Fruit fly (Drosophila melanogaster) whole organism, prepupa: Measurements from ENCODE around the gene mRpS25.

Experiments used
- CG10631 ChIP-seq: fragments of 200-800 bp; sonication (Bioruptor generic); optimal IDR thresholded peaks from 2 replicates; lab custom pipeline; 2016; ENCODE audit warnings: missing biosample characterization, missing genetic modification characterization
- CG10669 ChIP-seq: fragments of 200-800 bp; sonication (Bioruptor generic); optimal IDR thresholded peaks from 3 replicates; lab custom pipeline; 2018; ENCODE audit warnings: missing biosample characterization, mild to moderate bottlenecking, missing genetic modification characterization, moderate library complexity
- CG11294 ChIP-seq: fragments of 200-800 bp; sonication (Bioruptor generic); IDR thresholded peaks from 2 replicates; pipeline ENCODE4 v1.3.6; 2022; ENCODE audit warnings: missing biosample characterization, missing genetic modification characterization
- CG11762 ChIP-seq: fragments of 200-800 bp; sonication (Bioruptor generic); optimal IDR thresholded peaks from 3 replicates; lab custom pipeline; 2016; ENCODE audit warnings: missing biosample characterization, missing genetic modification characterization; ENCODE audit not compliant: insufficient read depth
- CG11902 ChIP-seq: fragments of 200-800 bp; sonication (Bioruptor generic); optimal IDR thresholded peaks from 3 replicates; lab custom pipeline; 2016; ENCODE audit warnings: missing biosample characterization, missing genetic modification characterization
- CG15336 ChIP-seq: fragments of 200-800 bp; sonication (Bioruptor generic); IDR thresholded peaks from 2 replicates; pipeline ENCODE4 v1.3.6; 2022; ENCODE audit warnings: missing biosample characterization, missing genetic modification characterization
- CG1621 ChIP-seq: fragments of 200-800 bp; sonication (Bioruptor generic); optimal IDR thresholded peaks from 3 replicates; lab custom pipeline; 2018; ENCODE audit warnings: missing biosample characterization, mild to moderate bottlenecking, missing genetic modification characterization
- CG16779 ChIP-seq: fragments of 200-800 bp; sonication (Bioruptor generic); optimal IDR thresholded peaks from 3 replicates; lab custom pipeline; 2017; ENCODE audit warnings: missing biosample characterization, mild to moderate bottlenecking, missing genetic modification characterization
- CG3032 ChIP-seq: fragments of 200-800 bp; optimal IDR thresholded peaks from 2 replicates; lab custom pipeline; 2019; ENCODE audit warnings: missing biosample characterization, mild to moderate bottlenecking, missing genetic modification characterization, moderate library complexity
- CG31627 ChIP-seq: fragments of 200-800 bp; sonication (Bioruptor generic); optimal IDR thresholded peaks from 3 replicates; lab custom pipeline; 2016; ENCODE audit warnings: missing biosample characterization, missing genetic modification characterization
- CG32006 ChIP-seq: fragments of 200-800 bp; sonication (Bioruptor generic); optimal IDR thresholded peaks from 3 replicates; lab custom pipeline; 2017; ENCODE audit warnings: missing biosample characterization, mild to moderate bottlenecking, missing genetic modification characterization
- CG34406 ChIP-seq: fragments of 200-800 bp; sonication (Bioruptor generic); optimal IDR thresholded peaks from 3 replicates; lab custom pipeline; 2016; ENCODE audit warnings: missing biosample characterization, missing genetic modification characterization
- CG3919 ChIP-seq: fragments of 200-800 bp; sonication (Bioruptor generic); optimal IDR thresholded peaks from 3 replicates; lab custom pipeline; 2016; ENCODE audit warnings: missing biosample characterization, missing genetic modification characterization
- CG4318 ChIP-seq: fragments of 200-800 bp; sonication (Bioruptor generic); optimal IDR thresholded peaks from 3 replicates; lab custom pipeline; 2017; ENCODE audit warnings: missing biosample characterization, mild to moderate bottlenecking, missing genetic modification characterization
- CG6163 ChIP-seq: fragments of 200-800 bp; sonication (Bioruptor generic); IDR thresholded peaks from 3 replicates; pipeline ENCODE4 v1.3.6; 2022; ENCODE audit warnings: missing biosample characterization, missing genetic modification characterization
- CG6276 ChIP-seq: fragments of 200-800 bp; sonication (Bioruptor generic); optimal IDR thresholded peaks from 2 replicates; lab custom pipeline; 2017; ENCODE audit warnings: missing biosample characterization, mild to moderate bottlenecking, missing genetic modification characterization
- CG6792 ChIP-seq: fragments of 200-800 bp; sonication (Bioruptor generic); optimal IDR thresholded peaks from 3 replicates; lab custom pipeline; 2016; ENCODE audit warnings: missing biosample characterization, missing genetic modification characterization
- CG7368 ChIP-seq: fragments of 200-800 bp; sonication (Bioruptor generic); optimal IDR thresholded peaks from 3 replicates; lab custom pipeline; 2016; ENCODE audit warnings: missing biosample characterization, missing genetic modification characterization
- CG8119 ChIP-seq: fragments of 200-800 bp; sonication (Bioruptor generic); IDR thresholded peaks from 3 replicates; pipeline ENCODE4 v1.3.6; 2022; ENCODE audit warnings: missing biosample characterization, missing genetic modification characterization
- CG8319 ChIP-seq: fragments of 200-800 bp; sonication (Bioruptor generic); optimal IDR thresholded peaks from 3 replicates; lab custom pipeline; 2016; ENCODE audit warnings: missing biosample characterization, missing genetic modification characterization
- CG8632 ChIP-seq: fragments of 200-800 bp; sonication (Bioruptor generic); optimal IDR thresholded peaks from 3 replicates; lab custom pipeline; 2016; ENCODE audit warnings: missing biosample characterization, missing genetic modification characterization
- CG9139 ChIP-seq: fragments of 200-800 bp; sonication (Bioruptor generic); optimal IDR thresholded peaks from 3 replicates; lab custom pipeline; 2017; ENCODE audit warnings: missing biosample characterization, mild to moderate bottlenecking, missing genetic modification characterization
- Eip78C ChIP-seq: fragments of 200-800 bp; sonication (Bioruptor generic); peaks from one replicate; lab custom pipeline; 2016; ENCODE audit warnings: missing biosample characterization, missing genetic modification characterization
- Eip93F ChIP-seq: fragments of 200-800 bp; sonication (Bioruptor generic); optimal IDR thresholded peaks from 2 replicates; lab custom pipeline; 2016; ENCODE audit warnings: missing biosample characterization, mild to moderate bottlenecking, missing genetic modification characterization
- Ets96B ChIP-seq: fragments of 200-800 bp; optimal IDR thresholded peaks from 2 replicates; lab custom pipeline; 2019; ENCODE audit warnings: missing biosample characterization, mild to moderate bottlenecking, missing genetic modification characterization, moderate library complexity
- Gug ChIP-seq: fragments of 200-800 bp; sonication (Bioruptor generic); IDR thresholded peaks from 2 replicates; pipeline ENCODE4 v1.3.6; 2022; ENCODE audit warnings: missing biosample characterization, missing genetic modification characterization
- Hr39 ChIP-seq: fragments of 200-800 bp; sonication (Bioruptor generic); optimal IDR thresholded peaks from 2 replicates; lab custom pipeline; 2016; ENCODE audit warnings: missing biosample characterization, missing genetic modification characterization
- Hr4 ChIP-seq: fragments of 200-800 bp; sonication (Bioruptor generic); optimal IDR thresholded peaks from 3 replicates; lab custom pipeline; 2016; ENCODE audit warnings: missing biosample characterization, missing genetic modification characterization
- Lpt ChIP-seq: fragments of 200-800 bp; sonication (Bioruptor generic); optimal IDR thresholded peaks from 3 replicates; lab custom pipeline; 2016; ENCODE audit warnings: missing biosample characterization, missing genetic modification characterization
- OdsH ChIP-seq: fragments of 200-800 bp; sonication (Bioruptor generic); optimal IDR thresholded peaks from 3 replicates; lab custom pipeline; 2016; ENCODE audit warnings: missing biosample characterization, missing genetic modification characterization
- Sox102F ChIP-seq: fragments of 200-800 bp; sonication (Bioruptor generic); optimal IDR thresholded peaks from 2 replicates; lab custom pipeline; 2016; ENCODE audit warnings: missing biosample characterization, mild to moderate bottlenecking, missing genetic modification characterization
- Sox14 ChIP-seq: fragments of 200-800 bp; sonication (Bioruptor generic); optimal IDR thresholded peaks from 3 replicates; lab custom pipeline; 2016; ENCODE audit warnings: missing biosample characterization, missing genetic modification characterization
- Sox15 ChIP-seq: fragments of 200-800 bp; sonication (Bioruptor generic); optimal IDR thresholded peaks from 3 replicates; lab custom pipeline; 2016; ENCODE audit warnings: missing biosample characterization, missing genetic modification characterization
- achi ChIP-seq: fragments of 200-800 bp; sonication (Bioruptor generic); optimal IDR thresholded peaks from 3 replicates; lab custom pipeline; 2016; ENCODE audit warnings: missing biosample characterization, missing genetic modification characterization
- cyc ChIP-seq: fragments of 200-800 bp; sonication (Bioruptor generic); optimal IDR thresholded peaks from 3 replicates; lab custom pipeline; 2016; ENCODE audit warnings: missing biosample characterization, missing genetic modification characterization
- eg ChIP-seq: fragments of 200-800 bp; sonication (Bioruptor generic); IDR thresholded peaks from 3 replicates; pipeline ENCODE4 v1.3.6; 2022; ENCODE audit warnings: missing biosample characterization, missing genetic modification characterization
- fd85E ChIP-seq: fragments of 200-800 bp; sonication (Bioruptor generic); optimal IDR thresholded peaks from 3 replicates; lab custom pipeline; 2016; ENCODE audit warnings: missing biosample characterization, missing genetic modification characterization
- fkh ChIP-seq: fragments of 200-800 bp; sonication (Bioruptor generic); optimal IDR thresholded peaks from 3 replicates; lab custom pipeline; 2017; ENCODE audit warnings: missing biosample characterization, mild to moderate bottlenecking, missing genetic modification characterization, moderate library complexity
- lz ChIP-seq: fragments of 200-800 bp; sonication (Bioruptor generic); optimal IDR thresholded peaks from 3 replicates; lab custom pipeline; 2016; ENCODE audit warnings: missing biosample characterization, missing genetic modification characterization
- pdm3 ChIP-seq: fragments of 200-800 bp; sonication (Bioruptor generic); optimal IDR thresholded peaks from 3 replicates; lab custom pipeline; 2016; ENCODE audit warnings: missing biosample characterization, missing genetic modification characterization
- salr ChIP-seq, 2 experiments: fragments of 200-800 bp; sonication (Bioruptor generic); optimal IDR thresholded peaks; 3 replicates each; lab custom pipeline; 2016 to 2018; ENCODE audit warnings: missing biosample characterization in 2 of 2, missing genetic modification characterization in 2 of 2, mild to moderate bottlenecking in 1 of 2
- spab ChIP-seq: fragments of 200-800 bp; sonication (Bioruptor generic); optimal IDR thresholded peaks from 2 replicates; lab custom pipeline; 2017; ENCODE audit warnings: missing biosample characterization, mild to moderate bottlenecking, missing genetic modification characterization, missing genetic modification reagents
- ss ChIP-seq, 2 experiments: fragments of 200-800 bp; sonication (Bioruptor generic); optimal IDR thresholded peaks; 2 replicates in 1 of 2; 3 replicates in 1 of 2; lab custom pipeline; 2017 to 2018; ENCODE audit warnings: mild to moderate bottlenecking in 2 of 2, missing biosample characterization in 2 of 2, missing genetic modification characterization in 2 of 2, moderate library complexity in 1 of 2
- svp ChIP-seq: fragments of 200-800 bp; sonication (Bioruptor generic); peaks from one replicate; lab custom pipeline; 2016; ENCODE audit warnings: missing biosample characterization, missing genetic modification characterization
- vri ChIP-seq: fragments of 200-800 bp; sonication (Bioruptor generic); optimal IDR thresholded peaks from 3 replicates; lab custom pipeline; 2016; ENCODE audit warnings: missing biosample characterization, mild to moderate bottlenecking, missing genetic modification characterization

Gene mRpS25

dm6 chrX:14606873-14607272, 24.1 kb upstream of the mRpS25 start:
- peak; percentile 13 for TF ChIP-seq CG10669 (GFP tag; lab: Kevin White, UChicago)
- TF ChIP-seq Gug (GFP tag; lab: Robert Waterston, UW), result peak; percentile 14; the same call in 1 of the 2 replicates
- peak; percentile 44; the same call in 2 of the 3 replicates for TF ChIP-seq CG6163
- TF ChIP-seq Hr4 (GFP tag; lab: Kevin White, UChicago), result peak; percentile 29
- TF ChIP-seq CG8319 (GFP tag; lab: Kevin White, UChicago), result no peak
- peak; percentile 66 for TF ChIP-seq Eip78C
- peak; percentile 28; the same call in 1 of the 3 replicates for TF ChIP-seq CG8119 (GFP tag; lab: Robert Waterston, UW)
- TF ChIP-seq CG3919 (GFP tag; lab: Kevin White, UChicago), result peak; percentile 16
- peak; percentile 31; the same call in 1 of the 3 replicates for TF ChIP-seq eg
- peak; percentile 14 for TF ChIP-seq pdm3 (GFP tag; lab: Kevin White, UChicago)
- no peak for TF ChIP-seq CG11902 (GFP tag; lab: Kevin White, UChicago)
- TF ChIP-seq fd85E (GFP tag; lab: Kevin White, UChicago), result no peak
- peak; percentile 10 for TF ChIP-seq Ets96B (tag; lab: Kevin White, UChicago)
- peak; percentile 1 for TF ChIP-seq OdsH
- TF ChIP-seq CG15336, result peak; percentile 44; the same call in 1 of the 2 replicates

dm6 chrX:14603600-14604182, 20.9 kb upstream of the mRpS25 start:
- TF ChIP-seq CG8632 (GFP tag; lab: Kevin White, UChicago) (no peak), Sox15 (GFP tag; lab: Kevin White, UChicago) (no peak), CG4318 (GFP tag; lab: Kevin White, UChicago) (no peak), Eip93F (no peak), achi (GFP tag; lab: Kevin White, UChicago) (no peak), CG34406 (no peak), CG9139 (no peak), CG32006 (GFP tag; lab: Kevin White, UChicago) (no peak), salr (GFP tag; optimal IDR thresholded peaks at IDR 0.05; lab: Kevin White, UChicago) (no peak), spab (GFP tag; lab: Kevin White, UChicago) (no peak), Ets96B (tag; lab: Kevin White, UChicago) (no peak), CG16779 (no peak), CG3919 (GFP tag; lab: Kevin White, UChicago) (no peak), CG31627 (no peak), CG3032 (no peak), CG6163 (no peak)

dm6 chrX:14602421-14602846, 19.7 kb upstream of the mRpS25 start, which contains the start of gene sbm:
TSS of gene sbm (minus strand) at chrX:14602580.
- TF ChIP-seq fkh (no peak), CG6276 (GFP tag; lab: Kevin White, UChicago) (no peak), CG15336 (no peak), svp (GFP tag; lab: Kevin White, UChicago) (no peak), fd85E (GFP tag; lab: Kevin White, UChicago) (no peak), CG6792 (GFP tag; lab: Kevin White, UChicago) (no peak), CG32006 (GFP tag; lab: Kevin White, UChicago) (peak; percentile 47), CG11762 (GFP tag; lab: Kevin White, UChicago) (no peak), CG4318 (GFP tag; lab: Kevin White, UChicago) (no peak), CG7368 (GFP tag; lab: Kevin White, UChicago) (no peak), CG6163 (peak; percentile 49; the same call in 2 of the 3 replicates), CG31627 (peak; percentile 23), CG1621 (tag; lab: Kevin White, UChicago) (no peak), achi (GFP tag; lab: Kevin White, UChicago) (no peak), Sox14 (GFP tag; lab: Kevin White, UChicago) (no peak), CG9139 (no peak), pdm3 (GFP tag; lab: Kevin White, UChicago) (peak; percentile 2), CG34406 (no peak), Lpt (GFP tag; lab: Kevin White, UChicago) (no peak), CG8632 (GFP tag; lab: Kevin White, UChicago) (no peak), spab (GFP tag; lab: Kevin White, UChicago) (no peak), CG11294 (no peak), lz (GFP tag; lab: Kevin White, UChicago) (peak; percentile 9), ss (GFP tag; optimal IDR thresholded peaks at IDR 0.05; lab: Kevin White, UChicago) (no peak), Eip93F (no peak), CG3919 (GFP tag; lab: Kevin White, UChicago) (peak; percentile 12), CG8319 (GFP tag; lab: Kevin White, UChicago) (no peak), CG3032 (no peak), OdsH (peak; percentile 8), vri (GFP tag; lab: Kevin White, UChicago) (no peak), Hr39 (GFP tag; lab: Kevin White, UChicago) (peak; percentile 18), CG10669 (GFP tag; lab: Kevin White, UChicago) (no peak), Sox102F (GFP tag; lab: Kevin White, UChicago) (no peak), CG10631 (GFP tag; lab: Kevin White, UChicago) (peak; percentile 0), cyc (GFP tag; lab: Kevin White, UChicago) (peak; percentile 26)
